Worm (Caenorhabditis elegans) whole organism, L3 larva: Measurements from ENCODE around the gene R05H5.7.

ENCODE experiments used
- fos-1 ChIP-seq: fragments of 150-350 bp; optimal IDR thresholded peaks from 2 replicates; lab custom pipeline; 2014; ENCODE audit warnings: missing biosample characterization, missing genetic modification characterization
- zag-1 ChIP-seq: fragments of 150-350 bp; optimal IDR thresholded peaks from 2 replicates; lab custom pipeline; 2014; ENCODE audit warnings: missing biosample characterization, missing genetic modification characterization

- no peak for TF ChIP-seq fos-1 (tag; lab: Kevin White, UChicago)
- no peak for TF ChIP-seq zag-1
These were observed 50.0 kb downstream of the R05H5.7 start, which contains the start of gene mrps-14 for ce11 chrII:10242294-10242693.
